Worm (Caenorhabditis elegans) whole organism, L4/young adult: ENCODE results near the gene M117.1.

ENCODE experiments used
- W03F9.2 ChIP-seq: fragments of 150-350 bp; optimal IDR thresholded peaks from 2 replicates; lab custom pipeline; 2014; ENCODE audit warnings: missing biosample characterization, missing genetic modification characterization
- dao-5 ChIP-seq: sonication (generic microtip); optimal IDR thresholded peaks from 2 replicates; lab custom pipeline; 2016; ENCODE audit warnings: missing genotype, missing genetic modification characterization, moderate library complexity, missing compliant biosample characterization
- him-1 ChIP-seq: sonication (generic microtip); optimal IDR thresholded peaks from 2 replicates; lab custom pipeline; 2016; ENCODE audit warnings: missing genotype, missing genetic modification reagents, missing genetic modification characterization, missing compliant biosample characterization

DNA sequence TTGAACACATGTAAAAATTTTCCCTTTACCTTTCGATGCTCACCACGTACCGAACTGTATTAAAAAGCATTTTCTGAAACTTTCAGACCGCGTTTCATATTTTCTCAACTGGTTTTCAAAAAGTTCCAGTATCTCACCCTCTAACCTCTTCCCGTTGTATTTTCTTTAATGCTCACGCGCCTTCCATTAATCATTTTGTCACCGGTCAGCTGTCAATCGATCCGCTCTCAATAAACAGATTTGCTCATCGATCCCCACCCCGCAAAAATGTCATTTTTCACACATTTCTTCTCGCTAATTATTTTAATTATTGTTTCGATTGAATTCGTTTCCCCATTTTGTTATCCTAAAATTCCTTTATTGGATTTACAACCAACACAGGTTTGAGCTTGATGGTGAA, 35.0 kb upstream of the M117.1 start, which contains the start of gene lpr-2:
- no peak for TF ChIP-seq dao-5 (tag; lab: Kevin White, UChicago)
- no peak for TF ChIP-seq him-1 (tag; lab: Kevin White, UChicago)
- no peak for TF ChIP-seq W03F9.2 (tag; lab: Kevin White, UChicago)
